Fruit fly (Drosophila melanogaster): Measurements from ENCODE around the gene Nepl18.

DNA sequence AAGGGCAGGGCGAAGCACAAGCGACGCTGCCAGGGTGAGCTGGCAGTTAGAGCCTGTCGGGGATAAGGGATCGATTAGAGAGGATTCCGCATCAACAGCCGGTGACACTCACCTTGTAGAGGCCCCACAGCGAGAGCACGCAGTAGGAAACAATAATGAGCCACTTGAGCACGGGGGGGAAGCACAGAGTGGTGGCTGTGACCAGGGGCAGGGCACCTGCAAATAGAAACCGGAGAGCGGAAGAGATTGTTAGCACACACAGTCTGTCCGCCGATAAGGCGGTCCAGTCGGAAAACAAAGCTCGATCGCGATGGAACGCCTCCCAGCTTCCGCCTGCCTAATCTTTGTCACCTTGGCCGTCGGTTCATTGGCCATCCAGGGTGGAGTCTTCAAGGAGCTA, 2.8 kb upstream of the Nepl18 start, which contains the start of gene Nepl17:
- no peak for TF ChIP-seq psq (optimal IDR thresholded peaks at IDR 0.05)
- TF ChIP-seq EcR (GFP tag; optimal IDR thresholded peaks at IDR 0.05) = no peak
- no peak for TF ChIP-seq usp (GFP tag; optimal IDR thresholded peaks at IDR 0.05)
- no peak for TF ChIP-seq CG8478 (optimal IDR thresholded peaks at IDR 0.05)
- TF ChIP-seq pan (optimal IDR thresholded peaks at IDR 0.05) = no peak
- TF ChIP-seq Dll (optimal IDR thresholded peaks at IDR 0.05) = no peak

Measured in whole organism.